In the genomic region with DNA sequence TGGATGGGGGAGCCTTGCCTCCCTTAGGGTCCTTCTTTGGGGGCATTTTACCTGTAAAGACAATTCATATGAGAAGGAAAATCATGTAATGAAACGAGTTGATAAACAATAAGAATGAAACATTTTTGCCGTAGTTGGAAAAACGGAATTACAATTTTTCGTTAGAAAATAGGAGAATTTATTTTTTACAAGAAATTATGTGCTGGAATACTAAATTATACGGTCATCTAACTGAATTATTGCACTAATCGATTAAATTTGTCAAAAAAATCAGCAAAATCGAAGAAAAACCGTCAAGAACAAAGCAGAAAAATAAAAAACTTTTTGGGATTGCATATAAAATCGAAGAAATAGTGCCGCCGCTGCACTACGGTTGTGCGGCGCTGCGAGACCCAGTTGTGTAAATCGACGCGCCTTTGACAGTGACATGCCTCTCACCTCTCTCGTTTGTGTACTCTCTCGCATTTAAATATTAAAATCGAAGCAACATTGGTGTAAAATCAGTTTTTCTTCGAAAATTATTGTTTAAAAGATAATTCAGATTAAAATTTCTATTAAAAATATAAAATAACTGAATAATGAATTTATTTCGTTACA, we compare ENCODE assay signal across 5 worm cellular contexts.
TF ChIP-seq lines count a peak whose summit lies in the region.

TSS of gene rps-25 (minus strand) at position 51 of the 597 bp plus-strand sequence.

TF ChIP-seq in whole organism, L1 larva, 84 proteins besides CTCF, POLR2A, EP300 and RAD21 (continued from another document and continues in another):
- TF ChIP-seq tlp-1 (tag; optimal IDR thresholded peaks at IDR 0.05; lab: Kevin White, UChicago) (no peak), swsn-7 (tag; optimal IDR thresholded peaks at IDR 0.05; lab: Kevin White, UChicago) (peak; percentile 53), sptf-1 (tag; optimal IDR thresholded peaks at IDR 0.05; lab: Kevin White, UChicago) (no peak), hlh-17 (GFP tag; optimal IDR thresholded peaks at IDR 0.05; lab: Kevin White, UChicago; ENCODE audit: borderline replicate concordance) (no peak), skn-1 (tag; optimal IDR thresholded peaks at IDR 0.05; lab: Kevin White, UChicago) (peak; percentile 75), elt-3 (tag; optimal IDR thresholded peaks at IDR 0.05; lab: Kevin White, UChicago) (peak in 1 of 6 experiments; percentile 56), snpc-4 (tag; optimal IDR thresholded peaks at IDR 0.05; lab: Kevin White, UChicago) (peak; percentile 12), dsc-1 (tag; optimal IDR thresholded peaks at IDR 0.05; lab: Kevin White, UChicago) (peak; percentile 9), Y116A8C.19 (tag; optimal IDR thresholded peaks at IDR 0.05; lab: Kevin White, UChicago; ENCODE audit: borderline replicate concordance) (no peak), nhr-90 (tag; optimal IDR thresholded peaks at IDR 0.05; lab: Kevin White, UChicago; ENCODE audit: poor library complexity) (peak; percentile 20), ceh-82 (tag; optimal IDR thresholded peaks at IDR 0.05; lab: Kevin White, UChicago) (peak in 2 of 3 experiments; percentile 10 to 74), nhr-71 (tag; optimal IDR thresholded peaks at IDR 0.05; lab: Kevin White, UChicago) (peak; percentile 68), mef-2 (tag; optimal IDR thresholded peaks at IDR 0.05; lab: Kevin White, UChicago) (no peak), ceh-90 (tag; optimal IDR thresholded peaks at IDR 0.05; lab: Kevin White, UChicago) (no peak), nhr-77 (tag; optimal IDR thresholded peaks at IDR 0.05; lab: Kevin White, UChicago) (no peak), dpl-1 (GFP tag; optimal IDR thresholded peaks at IDR 0.05; lab: Kevin White, UChicago) (peak; percentile 40 to 62 (median 54)), ceh-63 (GFP tag; optimal IDR thresholded peaks at IDR 0.05; lab: Kevin White, UChicago) (no peak), lin-39 (tag; optimal IDR thresholded peaks at IDR 0.05; lab: Kevin White, UChicago) (peak; percentile 33), nhr-84 (tag; optimal IDR thresholded peaks at IDR 0.05; lab: Kevin White, UChicago) (no peak), aha-1 (tag; optimal IDR thresholded peaks at IDR 0.05; lab: Kevin White, UChicago) (no peak), xbp-1 (tag; optimal IDR thresholded peaks at IDR 0.05; lab: Kevin White, UChicago) (peak; percentile 45), zip-4 (GFP tag; optimal IDR thresholded peaks at IDR 0.05; lab: Kevin White, UChicago) (no peak), ceh-88 (GFP tag; IDR thresholded peaks at IDR 0.05; lab: Robert Waterston, UW) (no peak), vab-15 (tag; optimal IDR thresholded peaks at IDR 0.05; lab: Kevin White, UChicago) (no peak)

TF ChIP-seq in whole organism, L2 larva, 48 proteins besides CTCF, POLR2A, EP300 and RAD21 (continued from another document):
- TF ChIP-seq lin-39 (tag; optimal IDR thresholded peaks at IDR 0.05; lab: Kevin White, UChicago), result no peak
- no peak for TF ChIP-seq sem-4 (tag; optimal IDR thresholded peaks at IDR 0.05; lab: Kevin White, UChicago)
- TF ChIP-seq nhr-237 (tag; optimal IDR thresholded peaks at IDR 0.05; lab: Kevin White, UChicago), result no peak
- TF ChIP-seq nhr-6 (tag; optimal IDR thresholded peaks at IDR 0.05; lab: Kevin White, UChicago), result no peak
- TF ChIP-seq sma-9 (GFP tag; optimal IDR thresholded peaks at IDR 0.05; lab: Kevin White, UChicago), result peak; percentile 39
- no peak for TF ChIP-seq sma-9 (tag; optimal IDR thresholded peaks at IDR 0.05; lab: Kevin White, UChicago)
- no peak for TF ChIP-seq ceh-16 (tag; optimal IDR thresholded peaks at IDR 0.05; lab: Kevin White, UChicago)
- TF ChIP-seq nhr-23 (tag; optimal IDR thresholded peaks at IDR 0.05; lab: Kevin White, UChicago), result no peak
- TF ChIP-seq ceh-82 (tag; optimal IDR thresholded peaks at IDR 0.05; lab: Kevin White, UChicago), result no peak
- no peak for TF ChIP-seq aly-2 (tag; optimal IDR thresholded peaks at IDR 0.05; lab: Kevin White, UChicago)
- TF ChIP-seq mab-5 (tag; optimal IDR thresholded peaks at IDR 0.05; lab: Kevin White, UChicago), result no peak
- TF ChIP-seq unc-55 (GFP tag; optimal IDR thresholded peaks at IDR 0.05; lab: Kevin White, UChicago), result peak; percentile 86
- no peak for TF ChIP-seq zag-1 (tag; optimal IDR thresholded peaks at IDR 0.05; lab: Kevin White, UChicago)
- TF ChIP-seq unc-39 (tag; optimal IDR thresholded peaks at IDR 0.05; lab: Kevin White, UChicago), result no peak
- no peak for TF ChIP-seq nhr-10 (tag; optimal IDR thresholded peaks at IDR 0.05; lab: Kevin White, UChicago)
- TF ChIP-seq lin-11 (tag; optimal IDR thresholded peaks at IDR 0.05; lab: Kevin White, UChicago), result peak; percentile 53
- no peak for TF ChIP-seq elt-1 (tag; optimal IDR thresholded peaks at IDR 0.05; lab: Kevin White, UChicago)
- no peak for TF ChIP-seq ztf-4 (tag; optimal IDR thresholded peaks at IDR 0.05; lab: Kevin White, UChicago)
- TF ChIP-seq ztf-11 (tag; optimal IDR thresholded peaks at IDR 0.05; lab: Kevin White, UChicago), result no peak
- TF ChIP-seq ZK546.5 (tag; optimal IDR thresholded peaks at IDR 0.05; lab: Kevin White, UChicago), result no peak
TF ChIP-seq in whole organism, L2 larva: peak in this region for 16.

TF ChIP-seq in whole organism, L3 larva, 47 proteins besides CTCF, POLR2A, EP300 and RAD21 (continued from another document):
- TF ChIP-seq hmg-11 (tag; optimal IDR thresholded peaks at IDR 0.05; lab: Kevin White, UChicago), result peak; percentile 43
- no peak for TF ChIP-seq fkh-2 (tag; optimal IDR thresholded peaks at IDR 0.05; lab: Kevin White, UChicago)
- peak; percentile 82 for TF ChIP-seq pha-4 (tag; optimal IDR thresholded peaks at IDR 0.05; lab: Kevin White, UChicago)
- no peak for TF ChIP-seq nhr-76 (tag; optimal IDR thresholded peaks at IDR 0.05; lab: Kevin White, UChicago)
- TF ChIP-seq nhr-11 (tag; optimal IDR thresholded peaks at IDR 0.05; lab: Kevin White, UChicago), result no peak
- no peak for TF ChIP-seq elt-1 (tag; optimal IDR thresholded peaks at IDR 0.05; lab: Kevin White, UChicago)
- peak; percentile 32 for TF ChIP-seq nhr-23 (tag; optimal IDR thresholded peaks at IDR 0.05; lab: Kevin White, UChicago)
- TF ChIP-seq ceh-16 (tag; optimal IDR thresholded peaks at IDR 0.05; lab: Kevin White, UChicago), result no peak
- no peak for TF ChIP-seq daf-12 (tag; optimal IDR thresholded peaks at IDR 0.05; lab: Kevin White, UChicago)
- TF ChIP-seq ceh-28 (tag; optimal IDR thresholded peaks at IDR 0.05; lab: Kevin White, UChicago), result no peak
- no peak for TF ChIP-seq tbx-2 (tag; optimal IDR thresholded peaks at IDR 0.05; lab: Kevin White, UChicago)
- no peak for TF ChIP-seq mdl-1 (tag; optimal IDR thresholded peaks at IDR 0.05; lab: Kevin White, UChicago)
- TF ChIP-seq nhr-77 (tag; optimal IDR thresholded peaks at IDR 0.05; lab: Kevin White, UChicago), result no peak
- TF ChIP-seq nhr-28 (tag; optimal IDR thresholded peaks at IDR 0.05; lab: Kevin White, UChicago), result no peak
- TF ChIP-seq egl-27 (tag; optimal IDR thresholded peaks at IDR 0.05; lab: Kevin White, UChicago), result no peak
- no peak for TF ChIP-seq mml-1 (tag; optimal IDR thresholded peaks at IDR 0.05; lab: Kevin White, UChicago)
- peak; percentile 35 for TF ChIP-seq nhr-25 (tag; optimal IDR thresholded peaks at IDR 0.05; lab: Kevin White, UChicago)
TF ChIP-seq in whole organism, L3 larva: peak in this region for 13.

TF ChIP-seq in whole organism, L4 larva, 104 proteins besides CTCF, POLR2A, EP300 and RAD21 (continued from another document):
- TF ChIP-seq hlh-11 (tag; optimal IDR thresholded peaks at IDR 0.05; lab: Kevin White, UChicago) (no peak), hif-1 (tag; optimal IDR thresholded peaks at IDR 0.05; lab: Kevin White, UChicago) (peak in 1 of 2 experiments; percentile 25), saeg-2 (GFP tag; IDR thresholded peaks at IDR 0.05; lab: Robert Waterston, UW) (no peak), lin-13 (GFP tag; optimal IDR thresholded peaks at IDR 0.05; lab: Kevin White, UChicago) (no peak), aha-1 (tag; lab: Kevin White, UChicago) (peak; percentile 8), mep-1 (tag; optimal IDR thresholded peaks at IDR 0.05; lab: Kevin White, UChicago) (peak; percentile 67), mes-2 (tag; optimal IDR thresholded peaks at IDR 0.05; lab: Kevin White, UChicago; ENCODE audit: poor library complexity, severe bottlenecking) (peak; percentile 76), zfp-2 (tag; optimal IDR thresholded peaks at IDR 0.05; lab: Kevin White, UChicago) (no peak), F49E8.2 (tag; optimal IDR thresholded peaks at IDR 0.05; lab: Kevin White, UChicago; ENCODE audit: borderline replicate concordance) (peak; percentile 1), daf-16 (GFP tag; optimal IDR thresholded peaks at IDR 0.05; lab: Kevin White, UChicago) (no peak), daf-16 (tag; optimal IDR thresholded peaks at IDR 0.05; lab: Kevin White, UChicago) (peak; percentile 40), Y48G9A.11 (GFP tag; IDR thresholded peaks at IDR 0.05; lab: Robert Waterston, UW) (no peak), R02D3.7 (tag; optimal IDR thresholded peaks at IDR 0.05; lab: Kevin White, UChicago) (no peak)
TF ChIP-seq in whole organism, L4 larva: peak in this region for 20.

TF ChIP-seq in whole organism, young adult, 124 proteins besides CTCF, POLR2A, EP300 and RAD21 (continued from another document):
- TF ChIP-seq lin-26 (GFP tag; IDR thresholded peaks at IDR 0.05; lab: Robert Waterston, UW) (no peak), T07F8.4 (tag; optimal IDR thresholded peaks at IDR 0.05; lab: Kevin White, UChicago) (no peak), somi-1 (GFP tag; optimal IDR thresholded peaks at IDR 0.05; lab: Kevin White, UChicago) (no peak), snpc-1.3 (tag; optimal IDR thresholded peaks at IDR 0.05; lab: Kevin White, UChicago; ENCODE audit: insufficient read depth) (peak; percentile 84), ceh-100 (GFP tag; IDR thresholded peaks at IDR 0.05; lab: Robert Waterston, UW) (no peak), ztf-25 (GFP tag; IDR thresholded peaks at IDR 0.05; lab: Robert Waterston, UW) (no peak), F23B12.7 (tag; optimal IDR thresholded peaks at IDR 0.05; lab: Kevin White, UChicago; ENCODE audit: insufficient read depth) (peak; percentile 39), lin-40 (tag; optimal IDR thresholded peaks at IDR 0.05; lab: Kevin White, UChicago) (no peak), sptf-2 (GFP tag; optimal IDR thresholded peaks at IDR 0.05; lab: Kevin White, UChicago) (no peak), unc-62 (GFP tag; optimal IDR thresholded peaks at IDR 0.05; lab: Kevin White, UChicago) (no peak), hmg-1.2 (GFP tag; IDR thresholded peaks at IDR 0.05; lab: Robert Waterston, UW) (peak; percentile 90), Y95B8A.8 (GFP tag; IDR thresholded peaks at IDR 0.05; lab: Robert Waterston, UW) (no peak), Y53F4B.3 (GFP tag; IDR thresholded peaks at IDR 0.05; lab: Robert Waterston, UW) (no peak), B0336.3 (GFP tag; IDR thresholded peaks at IDR 0.05; lab: Robert Waterston, UW) (no peak), madf-3 (GFP tag; IDR thresholded peaks at IDR 0.05; lab: Robert Waterston, UW) (0 out of 2 replicates have a peak, but pooled peaks have one; percentile 40), nfya-2 (GFP tag; IDR thresholded peaks at IDR 0.05; lab: Robert Waterston, UW) (no peak), F57C9.4 (tag; optimal IDR thresholded peaks at IDR 0.05; lab: Kevin White, UChicago) (no peak), tlf-1 (GFP tag; optimal IDR thresholded peaks at IDR 0.05; lab: Kevin White, UChicago) (no peak), B0035.1 (tag; optimal IDR thresholded peaks at IDR 0.05; lab: Kevin White, UChicago) (no peak), ama-1 (optimal IDR thresholded peaks at IDR 0.05; lab: Kevin White, UChicago) (no peak), ama-1 (GFP tag; optimal IDR thresholded peaks at IDR 0.05; lab: Kevin White, UChicago) (peak in 1 of 2 experiments; percentile 41), ceh-27 (GFP tag; optimal IDR thresholded peaks at IDR 0.05; lab: Kevin White, UChicago) (no peak), ceh-40 (GFP tag; IDR thresholded peaks at IDR 0.05; lab: Robert Waterston, UW) (no peak), attf-3 (GFP tag; conservative IDR thresholded peaks at IDR 0.05; lab: Robert Waterston, UW) (peak; percentile 42; the same call in 1 of the 2 replicates), akir-1 (GFP tag; optimal IDR thresholded peaks at IDR 0.05; lab: Kevin White, UChicago) (no peak), nhr-120 (GFP tag; IDR thresholded peaks at IDR 0.05; lab: Robert Waterston, UW) (no peak), sdz-38 (tag; optimal IDR thresholded peaks at IDR 0.05; lab: Kevin White, UChicago) (no peak), F37B4.10 (GFP tag; IDR thresholded peaks at IDR 0.05; lab: Robert Waterston, UW) (no peak), B0019.2 (GFP tag; conservative IDR thresholded peaks at IDR 0.05; lab: Robert Waterston, UW) (no peak), rpc-1 (optimal IDR thresholded peaks at IDR 0.05; lab: Kevin White, UChicago) (no peak), rpc-1 (tag; optimal IDR thresholded peaks at IDR 0.05; lab: Kevin White, UChicago) (no peak), egrh-3 (GFP tag; IDR thresholded peaks at IDR 0.05; lab: Robert Waterston, UW) (no peak), mcd-1 (GFP tag; IDR thresholded peaks at IDR 0.05; lab: Robert Waterston, UW) (no peak), dpl-1 (GFP tag; optimal IDR thresholded peaks at IDR 0.05; lab: Kevin White, UChicago) (no peak), Y53G8AR.9 (GFP tag; conservative IDR thresholded peaks at IDR 0.05; lab: Robert Waterston, UW) (no peak), attf-6 (GFP tag; IDR thresholded peaks at IDR 0.05; lab: Robert Waterston, UW) (no peak), snpc-4 (GFP tag; optimal IDR thresholded peaks at IDR 0.05; lab: Kevin White, UChicago) (peak; percentile 76), snpc-4 (tag; optimal IDR thresholded peaks at IDR 0.05; lab: Kevin White, UChicago) (peak in 3 of 4 experiments; percentile 79 to 94 (median 90)), sea-2 (GFP tag; IDR thresholded peaks at IDR 0.05; lab: Robert Waterston, UW) (no peak), him-1 (tag; optimal IDR thresholded peaks at IDR 0.05; lab: Kevin White, UChicago) (no peak), ZK185.1 (tag; optimal IDR thresholded peaks at IDR 0.05; lab: Kevin White, UChicago; ENCODE audit: poor library complexity, severe bottlenecking) (no peak), snpc-1.1 (tag; optimal IDR thresholded peaks at IDR 0.05; lab: Kevin White, UChicago; ENCODE audit: insufficient read depth) (peak; percentile 83), nhr-80 (tag; optimal IDR thresholded peaks at IDR 0.05; lab: Kevin White, UChicago) (peak; percentile 7), bed-2 (GFP tag; IDR thresholded peaks at IDR 0.05; lab: Robert Waterston, UW) (no peak), hmg-20 (GFP tag; IDR thresholded peaks at IDR 0.05; lab: Robert Waterston, UW) (no peak), ekl-4 (GFP tag; IDR thresholded peaks at IDR 0.05; lab: Robert Waterston, UW) (no peak), pha-4 (tag; optimal IDR thresholded peaks at IDR 0.05; lab: Kevin White, UChicago) (no peak), lsl-1 (GFP tag; optimal IDR thresholded peaks at IDR 0.05; lab: Kevin White, UChicago) (peak; percentile 75), cebp-2 (GFP tag; IDR thresholded peaks at IDR 0.05; lab: Robert Waterston, UW) (no peak), hrde-1 (tag; optimal IDR thresholded peaks at IDR 0.05; lab: Kevin White, UChicago; ENCODE audit: borderline replicate concordance) (no peak), B0261.1 (tag; optimal IDR thresholded peaks at IDR 0.05; lab: Kevin White, UChicago) (no peak), gei-17 (GFP tag; optimal IDR thresholded peaks at IDR 0.05; lab: Kevin White, UChicago) (no peak), madf-6 (GFP tag; IDR thresholded peaks at IDR 0.05; lab: Robert Waterston, UW) (no peak), mxl-1 (tag; optimal IDR thresholded peaks at IDR 0.05; lab: Kevin White, UChicago) (no peak), ceh-79 (tag; optimal IDR thresholded peaks at IDR 0.05; lab: Kevin White, UChicago) (no peak), nfya-1 (tag; optimal IDR thresholded peaks at IDR 0.05; lab: Kevin White, UChicago; ENCODE audit: borderline replicate concordance, insufficient read depth) (no peak), lin-54 (GFP tag; optimal IDR thresholded peaks at IDR 0.05; lab: Kevin White, UChicago) (no peak), K11D2.4 (GFP tag; IDR thresholded peaks at IDR 0.05; lab: Robert Waterston, UW) (no peak), F52B5.7 (tag; optimal IDR thresholded peaks at IDR 0.05; lab: Kevin White, UChicago) (no peak)
TF ChIP-seq in whole organism, young adult: peak in this region for 24.
